Worm (Caenorhabditis elegans) whole organism, L3 larva: Measurements from ENCODE around the gene flp-3.
A peak's percentile ranks its signal among the peaks of the same experiment; 100 is the strongest.

ENCODE experiments used
- R02D3.7 ChIP-seq: fragments of 150-350 bp; optimal IDR thresholded peaks from 2 replicates; lab custom pipeline; 2014; ENCODE audit warnings: missing biosample characterization, missing genetic modification characterization
- aly-2 ChIP-seq: fragments of 150-350 bp; optimal IDR thresholded peaks from 2 replicates; lab custom pipeline; 2014; ENCODE audit warnings: missing biosample characterization, missing genetic modification characterization
- ama-1 ChIP-seq: fragments of 150-350 bp; optimal IDR thresholded peaks from 2 replicates; lab custom pipeline; 2018
- ceh-16 ChIP-seq: sonication (generic microtip); optimal IDR thresholded peaks from 2 replicates; lab custom pipeline; 2017; ENCODE audit warnings: missing biosample characterization, missing genetic modification characterization
- ceh-28 ChIP-seq: fragments of 150-350 bp; optimal IDR thresholded peaks from 2 replicates; lab custom pipeline; 2014; ENCODE audit warnings: missing biosample characterization, missing genetic modification reagents, missing genetic modification characterization
- ceh-82 ChIP-seq: fragments of 150-350 bp; optimal IDR thresholded peaks from 2 replicates; lab custom pipeline; 2014; ENCODE audit warnings: missing biosample characterization, missing genetic modification characterization
- ceh-9 ChIP-seq: sonication (generic microtip); optimal IDR thresholded peaks from 2 replicates; lab custom pipeline; 2018; ENCODE audit warnings: missing biosample characterization, missing genetic modification characterization
- daf-12 ChIP-seq: fragments of 150-350 bp; optimal IDR thresholded peaks from 2 replicates; lab custom pipeline; 2014; ENCODE audit warnings: missing biosample characterization, missing genetic modification reagents, missing genetic modification characterization
- egl-27 ChIP-seq: sonication (generic microtip); optimal IDR thresholded peaks from 4 replicates; lab custom pipeline; 2017; ENCODE audit warnings: missing biosample characterization, missing genetic modification reagents, missing genetic modification characterization
- egl-5 ChIP-seq: fragments of 150-350 bp; optimal IDR thresholded peaks from 2 replicates; lab custom pipeline; 2017; ENCODE audit warnings: missing biosample characterization, missing genetic modification reagents, missing genetic modification characterization, inconsistent platforms
- elt-1 ChIP-seq: fragments of 150-350 bp; optimal IDR thresholded peaks from 2 replicates; lab custom pipeline; 2014; ENCODE audit warnings: missing biosample characterization, missing genetic modification characterization
- elt-2 ChIP-seq: sonication (generic microtip); optimal IDR thresholded peaks from 2 replicates; lab custom pipeline; 2016; ENCODE audit warnings: missing genetic modification reagents, mild to moderate bottlenecking, missing genetic modification characterization, missing compliant biosample characterization
- elt-3 ChIP-seq, 3 experiments: fragments of 150-350 bp in 1 of 3; sonication (generic microtip) in 2 of 3; optimal IDR thresholded peaks; 2 replicates in 2 of 3; 4 replicates in 1 of 3; lab custom pipeline; 2014 to 2017; ENCODE audit warnings: missing biosample characterization in 3 of 3, missing genetic modification characterization in 3 of 3
- eor-1 ChIP-seq, 2 experiments: fragments of 150-350 bp; optimal IDR thresholded peaks; 2 replicates each; lab custom pipeline; 2014 to 2018; ENCODE audit warnings: missing biosample characterization in 2 of 2, missing genetic modification characterization in 2 of 2
- fkh-10 ChIP-seq: sonication (generic microtip); optimal IDR thresholded peaks from 2 replicates; lab custom pipeline; 2017; ENCODE audit warnings: missing biosample characterization, missing genetic modification reagents, missing genetic modification characterization
- fkh-2 ChIP-seq: fragments of 150-350 bp; optimal IDR thresholded peaks from 2 replicates; lab custom pipeline; 2014; ENCODE audit warnings: missing biosample characterization, missing genetic modification reagents, missing genetic modification characterization
- fos-1 ChIP-seq: fragments of 150-350 bp; optimal IDR thresholded peaks from 2 replicates; lab custom pipeline; 2014; ENCODE audit warnings: missing biosample characterization, missing genetic modification characterization
- lin-15B ChIP-seq: fragments of 150-350 bp; optimal IDR thresholded peaks from 2 replicates; lab custom pipeline; 2014; ENCODE audit warnings: missing biosample characterization, missing genetic modification characterization
- lin-39 ChIP-seq: fragments of 150-350 bp; optimal IDR thresholded peaks from 2 replicates; lab custom pipeline; 2018; ENCODE audit warnings: missing biosample characterization, missing genetic modification reagents, missing genetic modification characterization
- lsy-12 ChIP-seq: sonication (generic microtip); optimal IDR thresholded peaks from 2 replicates; lab custom pipeline; 2016; ENCODE audit warnings: mild to moderate bottlenecking, missing genetic modification characterization, missing compliant biosample characterization
- mdl-1 ChIP-seq: fragments of 150-350 bp; optimal IDR thresholded peaks from 2 replicates; lab custom pipeline; 2014; ENCODE audit warnings: missing biosample characterization, missing genetic modification characterization
- mml-1 ChIP-seq: fragments of 150-350 bp; sonication (generic microtip); optimal IDR thresholded peaks from 3 replicates; lab custom pipeline; 2014; ENCODE audit warnings: missing biosample characterization, missing genetic modification characterization
- nfya-1 ChIP-seq: sonication (generic microtip); optimal IDR thresholded peaks from 2 replicates; lab custom pipeline; 2017; ENCODE audit warnings: missing genetic modification characterization, mild to moderate bottlenecking, missing compliant biosample characterization, antibody characterized with exemption, moderate library complexity; ENCODE audit not compliant: insufficient read depth
- nhr-11 ChIP-seq: fragments of 150-350 bp; optimal IDR thresholded peaks from 2 replicates; lab custom pipeline; 2014; ENCODE audit warnings: missing biosample characterization, missing genetic modification characterization
- nhr-23 ChIP-seq: fragments of 150-350 bp; optimal IDR thresholded peaks from 2 replicates; lab custom pipeline; 2014; ENCODE audit warnings: missing biosample characterization, missing genetic modification reagents, missing genetic modification characterization
- nhr-237 ChIP-seq: fragments of 150-350 bp; optimal IDR thresholded peaks from 2 replicates; lab custom pipeline; 2014; ENCODE audit warnings: missing biosample characterization, missing genetic modification characterization
- nhr-25 ChIP-seq: sonication (generic microtip); optimal IDR thresholded peaks from 2 replicates; lab custom pipeline; 2017; ENCODE audit warnings: missing biosample characterization, missing genetic modification characterization
- nhr-28 ChIP-seq: fragments of 150-350 bp; optimal IDR thresholded peaks from 2 replicates; lab custom pipeline; 2014; ENCODE audit warnings: missing biosample characterization, missing genetic modification characterization
- nhr-43 ChIP-seq: sonication (generic microtip); optimal IDR thresholded peaks from 2 replicates; lab custom pipeline; 2016; ENCODE audit warnings: mild to moderate bottlenecking, missing genetic modification characterization, missing compliant biosample characterization; ENCODE audit not compliant: poor library complexity, severe bottlenecking
- nhr-76 ChIP-seq: fragments of 150-350 bp; sonication (generic microtip); optimal IDR thresholded peaks from 5 replicates; lab custom pipeline; 2014; ENCODE audit warnings: missing biosample characterization, missing genetic modification characterization
- nhr-77 ChIP-seq: fragments of 150-350 bp; optimal IDR thresholded peaks from 2 replicates; lab custom pipeline; 2014; ENCODE audit warnings: missing biosample characterization, missing genetic modification characterization
- pqm-1 ChIP-seq: fragments of 150-350 bp; optimal IDR thresholded peaks from 2 replicates; lab custom pipeline; 2017; ENCODE audit warnings: missing biosample characterization, missing genetic modification characterization, inconsistent platforms
- skn-1 ChIP-seq: fragments of 150-350 bp; optimal IDR thresholded peaks from 2 replicates; lab custom pipeline; 2014; ENCODE audit warnings: missing biosample characterization, missing genetic modification characterization
- snpc-4 ChIP-seq: fragments of 150-350 bp; optimal IDR thresholded peaks from 2 replicates; lab custom pipeline; 2014; ENCODE audit warnings: missing biosample characterization, missing genetic modification characterization
- tbx-2 ChIP-seq: sonication (generic microtip); optimal IDR thresholded peaks from 2 replicates; lab custom pipeline; 2016; ENCODE audit warnings: mild to moderate bottlenecking, missing genetic modification characterization, missing compliant biosample characterization
- unc-39 ChIP-seq: sonication (generic microtip); optimal IDR thresholded peaks from 4 replicates; lab custom pipeline; 2017; ENCODE audit warnings: missing biosample characterization, missing genetic modification characterization
- unc-62 ChIP-seq: fragments of 150-350 bp; sonication (generic microtip); optimal IDR thresholded peaks from 4 replicates; lab custom pipeline; 2014; ENCODE audit warnings: missing biosample characterization, missing genetic modification reagents, missing genetic modification characterization
- zag-1 ChIP-seq: fragments of 150-350 bp; optimal IDR thresholded peaks from 2 replicates; lab custom pipeline; 2014; ENCODE audit warnings: missing biosample characterization, missing genetic modification characterization
- ztf-4 ChIP-seq: fragments of 150-350 bp; optimal IDR thresholded peaks from 2 replicates; lab custom pipeline; 2014; ENCODE audit warnings: missing biosample characterization, missing genetic modification characterization

Gene flp-3

ce11 chrX:10130159-10130558 is 37.4 kb upstream of the flp-3 start:
- TF ChIP-seq egl-5 (tag; lab: Kevin White, UChicago) (peak; percentile 72), eor-1 (tag; optimal IDR thresholded peaks at IDR 0.05; lab: Kevin White, UChicago) (no peak)

DNA sequence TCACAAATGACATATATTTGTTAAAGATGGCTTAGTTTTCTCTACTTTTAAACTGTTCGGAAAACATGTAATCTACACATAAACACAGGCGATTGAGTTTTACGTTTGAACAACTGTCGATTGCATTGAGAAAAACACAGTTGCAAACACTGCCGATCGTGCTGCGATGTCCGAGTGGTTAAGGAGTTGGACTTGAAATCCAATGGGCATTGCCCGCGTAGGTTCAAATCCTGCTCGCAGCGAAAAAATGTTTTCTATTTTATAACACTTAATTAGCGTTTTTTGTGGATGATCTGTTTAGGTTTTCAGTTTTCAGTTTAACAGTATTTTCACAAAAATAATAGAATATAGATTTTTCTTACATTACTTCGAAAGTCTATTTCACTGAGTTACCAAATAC is 31.6 kb upstream of the flp-3 start:
- TF ChIP-seq nhr-43 (tag; lab: Kevin White, UChicago): peak; percentile 27
- TF ChIP-seq snpc-4 (tag; lab: Kevin White, UChicago): no peak

DNA sequence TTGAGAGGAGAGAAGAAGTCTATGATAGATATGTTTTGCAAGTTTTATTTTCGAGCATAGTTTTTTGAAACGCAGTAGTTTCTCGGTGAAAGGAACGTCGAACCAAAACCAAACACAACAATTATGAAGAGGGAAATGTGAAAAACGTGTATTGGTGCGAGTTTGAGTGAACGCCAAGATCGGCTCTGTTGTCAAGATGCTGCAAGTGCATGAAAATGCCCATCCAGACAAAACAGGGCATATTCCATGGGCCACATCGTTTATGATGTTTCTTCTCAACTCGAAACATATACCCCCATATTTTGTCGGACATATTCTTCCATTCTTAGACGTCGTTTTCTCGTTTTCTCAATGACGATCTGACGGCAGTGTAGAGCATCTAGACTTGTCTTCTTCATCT is 30.3 kb upstream of the flp-3 start:
- TF ChIP-seq lin-15B (tag; lab: Kevin White, UChicago): no peak
- TF ChIP-seq unc-62 (GFP tag; lab: Kevin White, UChicago): no peak
- TF ChIP-seq elt-1 (tag; lab: Kevin White, UChicago): no peak
- no peak for TF ChIP-seq ceh-82 (tag; lab: Kevin White, UChicago)
- no peak for TF ChIP-seq fkh-10
- TF ChIP-seq fkh-2 (tag; lab: Kevin White, UChicago): no peak
- no peak for TF ChIP-seq fos-1 (tag; lab: Kevin White, UChicago)
- TF ChIP-seq R02D3.7 (tag; lab: Kevin White, UChicago): no peak
- no peak for TF ChIP-seq ceh-16
- TF ChIP-seq nfya-1 (tag; lab: Kevin White, UChicago): no peak
- TF ChIP-seq nhr-28 (tag; lab: Kevin White, UChicago): no peak
- no peak for TF ChIP-seq elt-3 (tag; optimal IDR thresholded peaks at IDR 0.05; lab: Kevin White, UChicago)
- TF ChIP-seq ceh-28 (tag; lab: Kevin White, UChicago): no peak
- TF ChIP-seq elt-2 (tag; lab: Kevin White, UChicago): no peak
- no peak for TF ChIP-seq nhr-43 (tag; lab: Kevin White, UChicago)
- no peak for TF ChIP-seq unc-39 (tag; lab: Kevin White, UChicago)

ce11 chrX:10113677-10114076 is 20.9 kb upstream of the flp-3 start:
- TF ChIP-seq nhr-76 (no peak), nhr-11 (tag; lab: Kevin White, UChicago) (no peak), unc-39 (tag; lab: Kevin White, UChicago) (no peak), nhr-77 (tag; lab: Kevin White, UChicago) (no peak), nhr-23 (tag; lab: Kevin White, UChicago) (no peak), ceh-16 (no peak), mdl-1 (no peak), ceh-9 (tag; lab: Kevin White, UChicago) (no peak), lin-15B (tag; lab: Kevin White, UChicago) (no peak), nhr-28 (tag; lab: Kevin White, UChicago) (no peak), fkh-10 (no peak)

ce11 chrX:10095145-10095544 is 2.4 kb upstream of the flp-3 start, which contains the start of gene flp-2:
TSS of gene flp-2 (minus strand) at chrX:10095245.
- TF ChIP-seq nhr-77 (tag; lab: Kevin White, UChicago): no peak
- no peak for TF ChIP-seq ztf-4 (tag; lab: Kevin White, UChicago)
- TF ChIP-seq aly-2 (tag; lab: Kevin White, UChicago): no peak
- TF ChIP-seq ceh-82 (tag; lab: Kevin White, UChicago): no peak
- TF ChIP-seq ceh-16: no peak
- TF ChIP-seq skn-1 (tag; lab: Kevin White, UChicago): no peak
- TF ChIP-seq pqm-1: no peak
- no peak for TF ChIP-seq nhr-237
- no peak for TF ChIP-seq ama-1
- no peak for TF ChIP-seq lin-39
- no peak for TF ChIP-seq nhr-25
- no peak for TF ChIP-seq eor-1 (tag; optimal IDR thresholded peaks at IDR 0.05; lab: Kevin White, UChicago)
- no peak for TF ChIP-seq lsy-12 (tag; lab: Kevin White, UChicago)
- TF ChIP-seq nhr-11 (tag; lab: Kevin White, UChicago): no peak
- TF ChIP-seq, all 47 proteins: peak for 0

DNA sequence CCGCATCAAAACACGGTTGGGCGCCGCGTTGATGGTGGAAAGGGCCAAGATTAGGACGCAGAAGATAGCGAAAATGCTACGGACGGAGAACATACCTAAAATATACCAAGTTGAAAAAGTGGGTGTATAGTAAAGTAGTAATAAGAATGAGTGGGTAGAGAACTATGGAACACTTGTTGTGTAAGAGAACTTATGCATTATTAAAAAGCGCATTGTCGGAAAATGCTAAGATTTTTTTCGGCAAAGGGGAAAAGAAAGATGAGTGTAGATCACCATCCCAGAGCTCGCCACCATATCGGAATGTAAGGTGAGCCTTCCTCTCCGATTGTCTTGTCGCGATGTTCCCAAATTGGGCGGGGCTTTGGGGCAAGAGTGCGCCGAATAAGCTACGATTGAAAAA is 4.9 kb downstream of the flp-3 start, which contains the start of gene flp-28:
flp-28 (minus strand) TSS at position 101 of the 400 bp plus-strand sequence.
- no peak for TF ChIP-seq ztf-4 (tag; lab: Kevin White, UChicago)
- TF ChIP-seq aly-2 (tag; lab: Kevin White, UChicago): no peak
- TF ChIP-seq egl-27: no peak
- TF ChIP-seq nhr-237: no peak
- TF ChIP-seq mml-1 (tag; lab: Kevin White, UChicago): no peak
- TF ChIP-seq zag-1: no peak
- TF ChIP-seq elt-3 (tag; optimal IDR thresholded peaks at IDR 0.05; lab: Kevin White, UChicago): no peak
- TF ChIP-seq tbx-2 (tag; lab: Kevin White, UChicago): no peak
- TF ChIP-seq daf-12 (tag; lab: Kevin White, UChicago): no peak
- TF ChIP-seq snpc-4 (tag; lab: Kevin White, UChicago): no peak
- TF ChIP-seq lin-15B (tag; lab: Kevin White, UChicago): no peak
- TF ChIP-seq fkh-2 (tag; lab: Kevin White, UChicago): no peak
- TF ChIP-seq nhr-43 (tag; lab: Kevin White, UChicago): no peak
- TF ChIP-seq nhr-11 (tag; lab: Kevin White, UChicago): no peak
- no peak for TF ChIP-seq pqm-1
